Fruit fly (Drosophila melanogaster) S2 (cell line): ENCODE data around the gene Or67a.

Source experiments
- CG8478 ChIP-seq: fragments of >200 bp; optimal IDR thresholded peaks from 2 replicates; lab custom pipeline; 2018
- CTCF ChIP-seq, 2 experiments: fragments of >200 bp; optimal IDR thresholded peaks; 2 replicates each; lab custom pipeline; 2018

DNA sequence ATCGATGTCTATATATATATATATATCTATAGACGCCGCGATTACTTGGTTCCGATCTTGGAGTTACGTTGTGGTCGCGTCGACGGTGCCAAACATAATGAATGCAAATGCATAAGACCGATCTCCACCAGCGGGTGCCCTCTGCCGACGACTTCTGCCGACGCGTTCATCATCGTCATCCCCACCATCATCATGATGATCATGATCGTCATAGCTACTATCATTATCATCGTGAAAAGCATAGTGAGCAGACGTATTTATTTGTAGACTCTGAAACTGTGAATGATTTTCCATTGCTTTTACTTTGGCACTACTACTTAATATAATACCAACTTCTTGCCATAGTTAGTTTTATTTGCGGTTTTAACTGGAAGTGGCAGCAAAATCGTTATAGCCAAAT is 36.8 kb upstream of the Or67a start, which contains the start of gene CG32037:
- no peak for TF ChIP-seq CG8478 (lab: Kevin White, UChicago)
- no peak for TF ChIP-seq CTCF (optimal IDR thresholded peaks at IDR 0.05; lab: Kevin White, UChicago)
